Worm (Caenorhabditis elegans): ENCODE measurements around the gene jmjd-2.

- TF ChIP-seq nhr-12 (tag; optimal IDR thresholded peaks at IDR 0.05) (no peak), skn-1 (tag; optimal IDR thresholded peaks at IDR 0.05) (no peak), nhr-19 (GFP tag; conservative IDR thresholded peaks at IDR 0.05) (no peak), nhr-28 (tag; optimal IDR thresholded peaks at IDR 0.05) (no peak), nhr-71 (tag; optimal IDR thresholded peaks at IDR 0.05) (no peak), ceh-82 (tag; optimal IDR thresholded peaks at IDR 0.05) (no peak), unc-62 (GFP tag; optimal IDR thresholded peaks at IDR 0.05) (no peak), aly-2 (tag; optimal IDR thresholded peaks at IDR 0.05) (no peak)
Measured at ce11 chrII:14226175-14226574, 17.2 kb downstream of the jmjd-2 start, which contains the start of gene Y48B6A.13.
